Fruit fly (Drosophila melanogaster) whole organism, wandering third instar larva: ENCODE results near the gene CG5188.

Experiments used
- CG32264 ChIP-seq: fragments of 200-800 bp; sonication (Bioruptor generic); optimal IDR thresholded peaks from 2 replicates; lab custom pipeline; 2016; ENCODE audit warnings: missing biosample characterization, missing genetic modification characterization
- CG9705 ChIP-seq: fragments of 200-800 bp; sonication (Bioruptor generic); optimal IDR thresholded peaks from 2 replicates; lab custom pipeline; 2018; ENCODE audit warnings: missing biosample characterization, mild to moderate bottlenecking, missing genetic modification characterization
- Hr78 ChIP-seq: fragments of >200 bp; optimal IDR thresholded peaks from 2 replicates; lab custom pipeline; 2017; ENCODE audit warnings: missing biosample characterization, missing genetic modification characterization
- Mio ChIP-seq: sonication (Bioruptor generic); optimal IDR thresholded peaks from 2 replicates; lab custom pipeline; 2016; ENCODE audit warnings: missing biosample characterization, missing genetic modification characterization
- Myc ChIP-seq: fragments of >200 bp; optimal IDR thresholded peaks from 2 replicates; lab custom pipeline; 2017
- N ChIP-seq: fragments of >200 bp; optimal IDR thresholded peaks from 2 replicates; lab custom pipeline; 2018; ENCODE audit warnings: missing biosample characterization, missing external identifiers, missing genetic modification characterization
- br ChIP-seq: fragments of 200-800 bp; sonication (Bioruptor generic); optimal IDR thresholded peaks from 2 replicates; lab custom pipeline; 2016; ENCODE audit warnings: missing biosample characterization, missing genetic modification characterization
- foxo ChIP-seq, 2 experiments: fragments of 200-800 bp; sonication (Bioruptor generic); optimal IDR thresholded peaks; 2 replicates in 1 of 2; 3 replicates in 1 of 2; lab custom pipeline; 2016 to 2017; ENCODE audit warnings: missing biosample characterization in 2 of 2, missing genetic modification characterization in 2 of 2
- psq ChIP-seq: fragments of 200-800 bp; sonication (Bioruptor generic); optimal IDR thresholded peaks from 3 replicates; lab custom pipeline; 2017; ENCODE audit warnings: missing biosample characterization, mild to moderate bottlenecking, missing genetic modification characterization, moderate library complexity
- sv ChIP-seq: fragments of 200-800 bp; sonication (Bioruptor generic); optimal IDR thresholded peaks from 3 replicates; lab custom pipeline; 2016; ENCODE audit warnings: missing biosample characterization, missing genetic modification characterization
- usp ChIP-seq: fragments of >200 bp; optimal IDR thresholded peaks from 2 replicates; lab custom pipeline; 2017; ENCODE audit warnings: missing biosample characterization, missing genetic modification characterization
- woc ChIP-seq: sonication (Bioruptor generic); optimal IDR thresholded peaks from 2 replicates; lab custom pipeline; 2016; ENCODE audit warnings: missing biosample characterization, mild to moderate bottlenecking, missing genetic modification characterization

dm6 chr2L:10393467-10393866, 35.2 kb upstream of the CG5188 start:
- TF ChIP-seq Myc (lab: Kevin White, UChicago), result no peak
- TF ChIP-seq woc (GFP tag; lab: Kevin White, UChicago), result no peak
- TF ChIP-seq br (GFP tag; lab: Kevin White, UChicago), result no peak
- TF ChIP-seq Mio (GFP tag; lab: Kevin White, UChicago), result no peak
- no peak for TF ChIP-seq foxo (GFP tag; optimal IDR thresholded peaks at IDR 0.05; lab: Kevin White, UChicago)
- TF ChIP-seq CG9705 (GFP tag; lab: Kevin White, UChicago), result no peak
- no peak for TF ChIP-seq Hr78
- no peak for TF ChIP-seq N (GFP tag; lab: Kevin White, UChicago)
- TF ChIP-seq usp (GFP tag; lab: Kevin White, UChicago), result no peak
- TF ChIP-seq sv (GFP tag; lab: Kevin White, UChicago), result no peak
- no peak for TF ChIP-seq psq (GFP tag; lab: Kevin White, UChicago)
- no peak for TF ChIP-seq CG32264 (GFP tag; lab: Kevin White, UChicago)
